Worm (Caenorhabditis elegans) whole organism, L3 larva: ENCODE measurements around the gene C07E3.3.

Experiments used
- ama-1 ChIP-seq: fragments of 150-350 bp; optimal IDR thresholded peaks from 2 replicates; lab custom pipeline; 2018
- ceh-28 ChIP-seq: fragments of 150-350 bp; optimal IDR thresholded peaks from 2 replicates; lab custom pipeline; 2014; ENCODE audit warnings: missing biosample characterization, missing genetic modification reagents, missing genetic modification characterization
- elt-1 ChIP-seq: fragments of 150-350 bp; optimal IDR thresholded peaks from 2 replicates; lab custom pipeline; 2014; ENCODE audit warnings: missing biosample characterization, missing genetic modification characterization
- fkh-10 ChIP-seq: sonication (generic microtip); optimal IDR thresholded peaks from 2 replicates; lab custom pipeline; 2017; ENCODE audit warnings: missing biosample characterization, missing genetic modification reagents, missing genetic modification characterization
- fkh-2 ChIP-seq: fragments of 150-350 bp; optimal IDR thresholded peaks from 2 replicates; lab custom pipeline; 2014; ENCODE audit warnings: missing biosample characterization, missing genetic modification reagents, missing genetic modification characterization
- lin-39 ChIP-seq: fragments of 150-350 bp; optimal IDR thresholded peaks from 2 replicates; lab custom pipeline; 2018; ENCODE audit warnings: missing biosample characterization, missing genetic modification reagents, missing genetic modification characterization
- nhr-237 ChIP-seq: fragments of 150-350 bp; optimal IDR thresholded peaks from 2 replicates; lab custom pipeline; 2014; ENCODE audit warnings: missing biosample characterization, missing genetic modification characterization
- pha-4 ChIP-seq: fragments of 150-350 bp; optimal IDR thresholded peaks from 2 replicates; lab custom pipeline; 2014; ENCODE audit warnings: missing biosample characterization, missing genetic modification reagents, missing genetic modification characterization
- snpc-4 ChIP-seq: fragments of 150-350 bp; optimal IDR thresholded peaks from 2 replicates; lab custom pipeline; 2014; ENCODE audit warnings: missing biosample characterization, missing genetic modification characterization
- tbx-2 ChIP-seq: sonication (generic microtip); optimal IDR thresholded peaks from 2 replicates; lab custom pipeline; 2016; ENCODE audit warnings: mild to moderate bottlenecking, missing genetic modification characterization, missing compliant biosample characterization
- unc-62 ChIP-seq: fragments of 150-350 bp; sonication (generic microtip); optimal IDR thresholded peaks from 4 replicates; lab custom pipeline; 2014; ENCODE audit warnings: missing biosample characterization, missing genetic modification reagents, missing genetic modification characterization

DNA sequence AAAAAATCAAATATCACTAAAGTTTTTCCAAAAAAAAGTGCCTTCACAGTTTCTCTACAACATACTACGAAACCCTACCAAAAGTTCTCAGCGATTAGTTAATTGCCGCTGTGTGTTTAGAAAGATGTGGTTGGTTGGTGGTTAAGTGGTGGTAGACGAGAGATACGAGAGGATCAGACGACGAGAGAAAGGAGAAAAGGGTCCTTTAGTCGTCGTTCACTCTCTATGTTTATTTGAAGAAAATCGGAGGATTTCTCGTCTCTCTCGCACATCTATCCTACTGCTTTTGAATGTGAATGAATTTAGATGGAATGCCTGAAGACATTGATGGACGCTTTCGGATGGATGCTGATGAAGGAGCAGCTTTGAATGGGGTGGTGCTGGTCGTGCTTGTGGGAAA lies 13.5 kb upstream of the C07E3.3 start:
- no peak for TF ChIP-seq elt-1 (tag; lab: Kevin White, UChicago)
- TF ChIP-seq tbx-2 (tag; lab: Kevin White, UChicago), result no peak
- no peak for TF ChIP-seq ama-1 (lab: Kevin White, UChicago)
- no peak for TF ChIP-seq snpc-4 (tag; lab: Kevin White, UChicago)
- TF ChIP-seq lin-39, result peak; percentile 56
- TF ChIP-seq pha-4 (tag; lab: Kevin White, UChicago), result no peak
- TF ChIP-seq fkh-2 (tag; lab: Kevin White, UChicago), result no peak
- TF ChIP-seq unc-62, result no peak
- TF ChIP-seq nhr-237, result no peak
- no peak for TF ChIP-seq fkh-10 (GFP tag; lab: Kevin White, UChicago)
- no peak for TF ChIP-seq ceh-28
